Worm (Caenorhabditis elegans) whole organism, L3 larva: ENCODE results near the gene C31B8.7.

Experiments used
- tbx-2 ChIP-seq: sonication (generic microtip); optimal IDR thresholded peaks from 2 replicates; lab custom pipeline; 2016; ENCODE audit warnings: mild to moderate bottlenecking, missing genetic modification characterization, missing compliant biosample characterization
- unc-62 ChIP-seq: fragments of 150-350 bp; sonication (generic microtip); optimal IDR thresholded peaks from 4 replicates; lab custom pipeline; 2014; ENCODE audit warnings: missing biosample characterization, missing genetic modification reagents, missing genetic modification characterization
- ztf-4 ChIP-seq: fragments of 150-350 bp; optimal IDR thresholded peaks from 2 replicates; lab custom pipeline; 2014; ENCODE audit warnings: missing biosample characterization, missing genetic modification characterization

DNA sequence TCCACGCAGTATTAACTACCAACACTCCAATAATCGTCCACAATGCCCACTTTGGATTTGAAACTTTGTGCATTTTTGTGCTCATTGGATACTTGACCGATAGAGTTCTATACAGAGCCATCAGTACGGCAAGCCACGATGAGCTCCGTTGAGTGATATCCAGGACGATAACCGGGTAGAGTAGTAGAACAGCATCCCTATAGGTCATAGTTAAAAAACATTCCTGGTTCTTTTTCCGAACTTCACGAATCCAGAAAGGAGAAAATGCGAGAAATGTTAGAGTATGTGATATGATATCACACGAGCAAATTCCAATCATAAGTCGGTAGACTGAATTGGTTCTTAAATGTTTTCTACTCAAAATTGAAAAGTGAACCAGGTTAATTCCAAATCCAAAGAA lies 14.9 kb downstream of the C31B8.7 start:
- TF ChIP-seq ztf-4 (tag; lab: Kevin White, UChicago) (no peak), tbx-2 (tag; lab: Kevin White, UChicago) (no peak), unc-62 (GFP tag; lab: Kevin White, UChicago) (no peak)
